Worm (Caenorhabditis elegans): Measurements from ENCODE around the gene F29B9.7.

ce11 chrIV:4647385-4647784, 2.2 kb upstream of the F29B9.7 start, which contains the start of gene F29B9.8:
- TF ChIP-seq ztf-11 (tag; optimal IDR thresholded peaks at IDR 0.05) (no peak), ces-1 (GFP tag; optimal IDR thresholded peaks at IDR 0.05) (no peak), pag-3 (tag; optimal IDR thresholded peaks at IDR 0.05; ENCODE audit: borderline replicate concordance, insufficient read depth) (no peak), elt-3 (tag; optimal IDR thresholded peaks at IDR 0.05) (no peak), skn-1 (tag; optimal IDR thresholded peaks at IDR 0.05) (no peak), dpl-1 (GFP tag; optimal IDR thresholded peaks at IDR 0.05) (no peak), mef-2 (tag; optimal IDR thresholded peaks at IDR 0.05) (no peak), unc-62 (GFP tag; optimal IDR thresholded peaks at IDR 0.05) (no peak), nhr-12 (tag; optimal IDR thresholded peaks at IDR 0.05) (no peak), nhr-28 (tag; optimal IDR thresholded peaks at IDR 0.05) (no peak), swsn-7 (tag; optimal IDR thresholded peaks at IDR 0.05) (no peak), jun-1 (tag; optimal IDR thresholded peaks at IDR 0.05) (no peak), hlh-17 (GFP tag; optimal IDR thresholded peaks at IDR 0.05; ENCODE audit: borderline replicate concordance) (no peak), lin-13 (GFP tag; optimal IDR thresholded peaks at IDR 0.05) (no peak)
